Worm (Caenorhabditis elegans) whole organism, L1 larva: ENCODE measurements around the gene ghi-1.

Source experiments
- C04F5.9 ChIP-seq: sonication (generic microtip); optimal IDR thresholded peaks from 2 replicates; lab custom pipeline; 2016; ENCODE audit warnings: missing genetic modification characterization, missing compliant biosample characterization
- C16A3.4 ChIP-seq: fragments of 150-350 bp; optimal IDR thresholded peaks from 2 replicates; lab custom pipeline; 2014; ENCODE audit warnings: missing biosample characterization, missing genetic modification characterization
- C34B4.2 ChIP-seq: sonication (generic microtip); optimal IDR thresholded peaks from 2 replicates; lab custom pipeline; 2017; ENCODE audit warnings: mild to moderate bottlenecking, missing genetic modification characterization, missing compliant biosample characterization
- Y116A8C.19 ChIP-seq: sonication (generic microtip); optimal IDR thresholded peaks from 2 replicates; lab custom pipeline; 2016; ENCODE audit warnings: missing compliant biosample characterization, missing genetic modification characterization, borderline replicate concordance
- aha-1 ChIP-seq: fragments of 150-350 bp; optimal IDR thresholded peaks from 2 replicates; lab custom pipeline; 2014; ENCODE audit warnings: missing biosample characterization, missing genetic modification characterization
- aly-2 ChIP-seq: fragments of 150-350 bp; optimal IDR thresholded peaks from 2 replicates; lab custom pipeline; 2014; ENCODE audit warnings: missing biosample characterization, missing genetic modification characterization
- ama-1 ChIP-seq: fragments of 150-350 bp; optimal IDR thresholded peaks from 2 replicates; lab custom pipeline; 2014
- blmp-1 ChIP-seq: fragments of 150-350 bp; optimal IDR thresholded peaks from 2 replicates; lab custom pipeline; 2014; ENCODE audit warnings: missing biosample characterization, missing genetic modification characterization
- ceh-63 ChIP-seq: fragments of 200-800 bp; sonication (Bioruptor generic); optimal IDR thresholded peaks from 2 replicates; lab custom pipeline; 2018; ENCODE audit warnings: mild to moderate bottlenecking, missing genetic modification characterization, missing compliant biosample characterization
- ceh-8 ChIP-seq: fragments of 200-800 bp; sonication (Bioruptor generic); optimal IDR thresholded peaks from 2 replicates; lab custom pipeline; 2018; ENCODE audit warnings: mild to moderate bottlenecking, missing genetic modification characterization, moderate library complexity, missing compliant biosample characterization
- ceh-90 ChIP-seq: sonication (generic microtip); optimal IDR thresholded peaks from 2 replicates; lab custom pipeline; 2016; ENCODE audit warnings: missing genetic modification characterization, missing compliant biosample characterization
- efl-3 ChIP-seq: fragments of 200-800 bp; sonication (Bioruptor generic); optimal IDR thresholded peaks from 2 replicates; lab custom pipeline; 2018; ENCODE audit warnings: mild to moderate bottlenecking, missing genetic modification characterization, missing compliant biosample characterization
- egl-27 ChIP-seq, 2 experiments: fragments of 150-350 bp in 1 of 2; sonication (generic microtip); optimal IDR thresholded peaks; 3 replicates each; lab custom pipeline; 2017 to 2018; ENCODE audit warnings: missing biosample characterization in 2 of 2, missing genetic modification characterization in 2 of 2, missing genetic modification reagents in 2 of 2
- elt-3 ChIP-seq, 6 experiments: fragments of 150-350 bp in 1 of 6; sonication (generic microtip); optimal IDR thresholded peaks; 2 replicates each; lab custom pipeline; 2017 to 2018; ENCODE audit warnings: missing biosample characterization in 6 of 6, missing genetic modification characterization in 6 of 6, inconsistent platforms in 1 of 6
- ets-5 ChIP-seq: fragments of 200-800 bp; sonication (Bioruptor generic); IDR thresholded peaks from 2 replicates; pipeline ENCODE4 v1.3.6; 2022; ENCODE audit warnings: missing genetic modification characterization, missing compliant biosample characterization
- fkh-10 ChIP-seq: sonication (generic microtip); optimal IDR thresholded peaks from 2 replicates; lab custom pipeline; 2017; ENCODE audit warnings: missing biosample characterization, missing genetic modification reagents, missing genetic modification characterization
- fkh-4 ChIP-seq: sonication (generic microtip); optimal IDR thresholded peaks from 2 replicates; lab custom pipeline; 2016; ENCODE audit warnings: missing compliant biosample characterization, missing genetic modification characterization, borderline replicate concordance
- grh-1 ChIP-seq: fragments of 200-800 bp; sonication (Bioruptor generic); IDR thresholded peaks from 2 replicates; pipeline ENCODE4 v1.3.6; 2022; ENCODE audit warnings: missing genetic modification reagents, missing genetic modification characterization, missing compliant biosample characterization
- hlh-17 ChIP-seq: fragments of 200-800 bp; sonication (Bioruptor generic); optimal IDR thresholded peaks from 2 replicates; lab custom pipeline; 2018; ENCODE audit warnings: missing genetic modification characterization, mild to moderate bottlenecking, missing compliant biosample characterization, moderate library complexity, borderline replicate concordance
- isw-1 ChIP-seq: fragments of 200-800 bp; sonication (Bioruptor generic); IDR thresholded peaks from 2 replicates; pipeline ENCODE4 v1.3.6; 2022; ENCODE audit warnings: missing genetic modification characterization, missing compliant biosample characterization
- jun-1 ChIP-seq: fragments of 150-350 bp; optimal IDR thresholded peaks from 2 replicates; lab custom pipeline; 2014; ENCODE audit warnings: missing biosample characterization, missing genetic modification reagents, missing genetic modification characterization
- lin-14 ChIP-seq: fragments of 200-800 bp; sonication (Bioruptor generic); optimal IDR thresholded peaks from 2 replicates; lab custom pipeline; 2018; ENCODE audit warnings: mild to moderate bottlenecking, missing genetic modification characterization, moderate library complexity, missing compliant biosample characterization
- lin-15B ChIP-seq: fragments of 150-350 bp; sonication (generic microtip); optimal IDR thresholded peaks from 3 replicates; lab custom pipeline; 2014; ENCODE audit warnings: missing biosample characterization, missing genetic modification characterization
- lin-39 ChIP-seq: fragments of 150-350 bp; optimal IDR thresholded peaks from 2 replicates; lab custom pipeline; 2014; ENCODE audit warnings: missing biosample characterization, missing genetic modification reagents, missing genetic modification characterization
- lir-3 ChIP-seq: sonication (generic microtip); optimal IDR thresholded peaks from 2 replicates; lab custom pipeline; 2016; ENCODE audit warnings: mild to moderate bottlenecking, missing genetic modification characterization, moderate library complexity, missing compliant biosample characterization; ENCODE audit not compliant: poor library complexity
- mab-9 ChIP-seq: fragments of 200-800 bp; sonication (Bioruptor generic); IDR thresholded peaks from 2 replicates; pipeline ENCODE4 v1.3.6; 2022; ENCODE audit warnings: missing genetic modification reagents, missing genetic modification characterization, missing compliant biosample characterization
- mep-1 ChIP-seq: fragments of 150-350 bp; optimal IDR thresholded peaks from 2 replicates; lab custom pipeline; 2014; ENCODE audit warnings: missing biosample characterization, missing genetic modification characterization
- nhr-11 ChIP-seq: fragments of 150-350 bp; optimal IDR thresholded peaks from 2 replicates; lab custom pipeline; 2014; ENCODE audit warnings: missing biosample characterization, missing genetic modification characterization
- nhr-12 ChIP-seq: sonication (generic microtip); optimal IDR thresholded peaks from 2 replicates; lab custom pipeline; 2017; ENCODE audit warnings: missing biosample characterization, missing genetic modification characterization
- nhr-20 ChIP-seq: sonication (generic microtip); optimal IDR thresholded peaks from 2 replicates; lab custom pipeline; 2016; ENCODE audit warnings: mild to moderate bottlenecking, missing genetic modification characterization, missing compliant biosample characterization
- nhr-237 ChIP-seq: fragments of 150-350 bp; optimal IDR thresholded peaks from 2 replicates; lab custom pipeline; 2014; ENCODE audit warnings: missing biosample characterization, missing genetic modification characterization
- nhr-71 ChIP-seq: sonication (generic microtip); optimal IDR thresholded peaks from 2 replicates; lab custom pipeline; 2016; ENCODE audit warnings: mild to moderate bottlenecking, missing genetic modification characterization, moderate library complexity, missing compliant biosample characterization
- nhr-76 ChIP-seq: sonication (generic microtip); optimal IDR thresholded peaks from 2 replicates; lab custom pipeline; 2017; ENCODE audit warnings: missing biosample characterization, missing genetic modification characterization
- nhr-84 ChIP-seq: sonication (generic microtip); optimal IDR thresholded peaks from 2 replicates; lab custom pipeline; 2017; ENCODE audit warnings: missing biosample characterization, missing genetic modification characterization
- nhr-85 ChIP-seq: sonication (generic microtip); peaks from one replicate; lab custom pipeline; 2016; ENCODE audit warnings: missing genetic modification characterization, inconsistent platforms, missing compliant biosample characterization
- pag-3 ChIP-seq: sonication (generic microtip); optimal IDR thresholded peaks from 2 replicates; lab custom pipeline; 2017; ENCODE audit warnings: missing genetic modification characterization, mild to moderate bottlenecking, missing compliant biosample characterization, antibody characterized with exemption, borderline replicate concordance; ENCODE audit not compliant: insufficient read depth
- pax-3 ChIP-seq: fragments of 200-800 bp; sonication (Bioruptor generic); optimal IDR thresholded peaks from 2 replicates; lab custom pipeline; 2018; ENCODE audit warnings: mild to moderate bottlenecking, missing genetic modification characterization, moderate library complexity, missing compliant biosample characterization
- pqm-1 ChIP-seq: sonication (generic microtip); optimal IDR thresholded peaks from 3 replicates; lab custom pipeline; 2017; ENCODE audit warnings: missing biosample characterization, missing genetic modification characterization
- rnt-1 ChIP-seq: sonication (generic microtip); optimal IDR thresholded peaks from 2 replicates; lab custom pipeline; 2016; ENCODE audit warnings: mild to moderate bottlenecking, missing genetic modification characterization, moderate library complexity, missing compliant biosample characterization
- skn-1 ChIP-seq: fragments of 150-350 bp; optimal IDR thresholded peaks from 2 replicates; lab custom pipeline; 2014; ENCODE audit warnings: missing biosample characterization, missing genetic modification characterization
- sup-37 ChIP-seq: fragments of 200-800 bp; sonication (Bioruptor generic); optimal IDR thresholded peaks from 2 replicates; lab custom pipeline; 2018; ENCODE audit warnings: mild to moderate bottlenecking, missing genetic modification characterization, missing compliant biosample characterization
- tbx-2 ChIP-seq: sonication (generic microtip); optimal IDR thresholded peaks from 2 replicates; lab custom pipeline; 2016; ENCODE audit warnings: missing genetic modification characterization, missing compliant biosample characterization
- tlp-1 ChIP-seq: fragments of 150-350 bp; optimal IDR thresholded peaks from 2 replicates; lab custom pipeline; 2014; ENCODE audit warnings: missing biosample characterization, missing genetic modification characterization
- unc-30 ChIP-seq: sonication (generic microtip); optimal IDR thresholded peaks from 2 replicates; lab custom pipeline; 2017; ENCODE audit warnings: missing biosample characterization, missing genetic modification characterization
- unc-86 ChIP-seq: sonication (generic microtip); optimal IDR thresholded peaks from 2 replicates; lab custom pipeline; 2016; ENCODE audit warnings: missing genetic modification characterization, missing compliant biosample characterization
- unc-98 ChIP-seq: fragments of 200-800 bp; sonication (Bioruptor generic); IDR thresholded peaks from 2 replicates; pipeline ENCODE4 v1.3.6; 2022; ENCODE audit warnings: missing genetic modification characterization, missing compliant biosample characterization
- zag-1 ChIP-seq: fragments of 150-350 bp; optimal IDR thresholded peaks from 2 replicates; lab custom pipeline; 2014; ENCODE audit warnings: missing biosample characterization, missing genetic modification characterization
- zip-4 ChIP-seq: fragments of 200-800 bp; sonication (Bioruptor generic); optimal IDR thresholded peaks from 2 replicates; lab custom pipeline; 2018; ENCODE audit warnings: mild to moderate bottlenecking, missing genetic modification characterization, moderate library complexity, missing compliant biosample characterization
- ztf-11 ChIP-seq, 2 experiments: sonication (generic microtip); optimal IDR thresholded peaks; 2 replicates each; lab custom pipeline; 2016 to 2017; ENCODE audit warnings: missing genetic modification characterization in 2 of 2, missing biosample characterization in 1 of 2, missing compliant biosample characterization in 1 of 2

ghi-1 gene

DNA sequence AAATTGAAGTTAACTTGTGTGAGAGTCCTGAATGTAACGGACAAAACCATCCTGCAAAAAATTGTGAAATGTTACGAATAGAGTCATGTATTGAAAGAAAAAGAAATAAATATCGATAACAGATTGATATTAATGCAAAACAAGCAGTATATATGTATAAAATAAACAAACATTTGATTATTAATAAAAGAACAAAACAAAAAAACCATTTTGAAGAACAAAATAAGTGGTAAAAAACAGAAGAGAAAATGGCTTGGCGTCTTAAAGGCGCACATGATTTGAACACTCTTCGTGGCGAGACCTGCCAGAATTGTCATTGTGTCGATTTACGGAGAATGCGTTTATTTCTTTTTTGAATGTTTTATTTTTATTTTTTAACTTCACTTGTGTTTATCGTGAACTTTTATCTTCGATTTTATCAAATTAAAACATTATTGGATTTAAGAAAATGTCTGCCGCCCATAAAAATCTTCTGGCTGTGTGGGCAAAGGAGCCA lies 6.2 kb downstream of the ghi-1 start, which contains the start of the genes rad-23 and rpn-12 (continued):
- no peak for TF ChIP-seq tlp-1 (tag; lab: Kevin White, UChicago)
- TF ChIP-seq fkh-10 (GFP tag; lab: Kevin White, UChicago), result no peak
- TF ChIP-seq ceh-90 (tag; lab: Kevin White, UChicago), result no peak
- peak; percentile 50 for TF ChIP-seq rnt-1 (tag; lab: Kevin White, UChicago)
- no peak for TF ChIP-seq nhr-12 (tag; lab: Kevin White, UChicago)
- TF ChIP-seq nhr-11 (tag; lab: Kevin White, UChicago), result no peak
- no peak for TF ChIP-seq nhr-237 (tag; lab: Kevin White, UChicago)
- peak; percentile 41 for TF ChIP-seq tbx-2 (tag; lab: Kevin White, UChicago)
- no peak for TF ChIP-seq pqm-1 (tag; lab: Kevin White, UChicago)
- TF ChIP-seq unc-86 (tag; lab: Kevin White, UChicago), result peak; percentile 21
- peak; percentile 87 for TF ChIP-seq mep-1 (tag; lab: Kevin White, UChicago)
- no peak for TF ChIP-seq ceh-63 (GFP tag; lab: Kevin White, UChicago)
- no peak for TF ChIP-seq lir-3 (tag; lab: Kevin White, UChicago)
- no peak for TF ChIP-seq nhr-76 (tag; lab: Kevin White, UChicago)
- no peak for TF ChIP-seq fkh-4 (tag; lab: Kevin White, UChicago)
- TF ChIP-seq elt-3 (tag; optimal IDR thresholded peaks at IDR 0.05; lab: Kevin White, UChicago), result peak in 2 of 6 experiments; percentile 12 to 47
- no peak for TF ChIP-seq C04F5.9 (tag; lab: Kevin White, UChicago)
- TF ChIP-seq C16A3.4 (tag; lab: Kevin White, UChicago), result peak; percentile 70
- TF ChIP-seq efl-3 (GFP tag; lab: Kevin White, UChicago), result no peak
- no peak for TF ChIP-seq Y116A8C.19 (tag; lab: Kevin White, UChicago)
- peak; percentile 100 for TF ChIP-seq skn-1
- no peak for TF ChIP-seq pag-3 (tag; lab: Kevin White, UChicago)
- TF ChIP-seq unc-30 (tag; lab: Kevin White, UChicago), result no peak
- peak; percentile 61 for TF ChIP-seq lin-14 (GFP tag; lab: Kevin White, UChicago)
- TF ChIP-seq jun-1 (tag; lab: Kevin White, UChicago), result no peak
- peak; percentile 37; the same call in 1 of the 2 replicates for TF ChIP-seq isw-1 (GFP tag; lab: Robert Waterston, UW)
- no peak for TF ChIP-seq aly-2
- TF ChIP-seq ztf-11 (tag; optimal IDR thresholded peaks at IDR 0.05; lab: Kevin White, UChicago), result no peak
- TF ChIP-seq mab-9 (GFP tag; lab: Robert Waterston, UW), result no peak
- TF ChIP-seq C34B4.2 (tag; lab: Kevin White, UChicago), result no peak
- no peak for TF ChIP-seq sup-37

DNA sequence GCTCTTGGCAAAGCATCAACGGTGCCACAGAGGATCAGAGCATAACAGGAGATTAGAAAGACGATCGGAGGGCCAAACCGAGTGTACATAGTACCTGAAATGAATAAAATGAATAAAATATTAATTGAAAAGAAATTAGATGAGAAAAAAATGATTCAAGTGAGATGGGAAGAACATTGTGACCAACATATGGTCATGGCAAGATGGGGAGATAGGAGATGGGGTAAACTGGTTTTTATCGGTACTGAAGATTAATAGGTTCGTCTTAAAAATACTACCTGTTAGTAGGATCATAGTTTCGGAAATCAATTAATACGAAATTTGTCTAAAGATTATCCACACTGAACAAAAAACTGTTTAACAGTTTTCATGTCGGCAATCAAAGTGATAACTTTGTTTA lies 10.5 kb downstream of the ghi-1 start, which contains the start of gene nep-1:
Gene nep-1, minus strand, starts transcription at position 101 of the 400 bp plus-strand sequence.
- TF ChIP-seq hlh-17 (GFP tag; lab: Kevin White, UChicago) (no peak), aha-1 (tag; lab: Kevin White, UChicago) (no peak), lin-39 (tag; lab: Kevin White, UChicago) (no peak), isw-1 (GFP tag; lab: Robert Waterston, UW) (no peak), jun-1 (tag; lab: Kevin White, UChicago) (no peak), nhr-20 (peak; percentile 23), zip-4 (GFP tag; lab: Kevin White, UChicago) (no peak), mab-9 (GFP tag; lab: Robert Waterston, UW) (no peak), mep-1 (tag; lab: Kevin White, UChicago) (no peak), pax-3 (no peak), egl-27 (tag; optimal IDR thresholded peaks at IDR 0.05; lab: Kevin White, UChicago) (no peak), blmp-1 (tag; lab: Kevin White, UChicago) (no peak), tbx-2 (tag; lab: Kevin White, UChicago) (no peak), ama-1 (lab: Kevin White, UChicago) (no peak), ets-5 (GFP tag; lab: Robert Waterston, UW) (no peak), pqm-1 (tag; lab: Kevin White, UChicago) (no peak), nhr-84 (tag; lab: Kevin White, UChicago) (no peak), nhr-85 (peak; percentile 57), grh-1 (GFP tag; lab: Robert Waterston, UW) (peak; percentile 39; the same call in 1 of the 2 replicates), ceh-90 (tag; lab: Kevin White, UChicago) (no peak), C16A3.4 (tag; lab: Kevin White, UChicago) (no peak), fkh-4 (tag; lab: Kevin White, UChicago) (no peak), unc-98 (GFP tag; lab: Robert Waterston, UW) (no peak), elt-3 (tag; optimal IDR thresholded peaks at IDR 0.05; lab: Kevin White, UChicago) (peak in 4 of 6 experiments; percentile 17 to 40 (median 27)), zag-1 (tag; lab: Kevin White, UChicago) (no peak), nhr-71 (tag; lab: Kevin White, UChicago) (no peak), lin-14 (GFP tag; lab: Kevin White, UChicago) (peak; percentile 45), aly-2 (no peak), ceh-8 (GFP tag; lab: Kevin White, UChicago) (no peak), lin-15B (tag; lab: Kevin White, UChicago) (no peak)
